Fruit fly (Drosophila melanogaster) whole organism, embryonic: Measurements from ENCODE around the gene dar1.

ENCODE experiments used
- Asciz ChIP-seq: fragments of 200-800 bp; sonication (Bioruptor generic); optimal IDR thresholded peaks from 2 replicates; lab custom pipeline; 2017; ENCODE audit warnings: missing biosample characterization, mild to moderate bottlenecking, missing genetic modification characterization, missing genetic modification reagents
- Atf3 ChIP-seq: fragments of 200-800 bp; sonication (Bioruptor generic); optimal IDR thresholded peaks from 3 replicates; lab custom pipeline; 2016; ENCODE audit warnings: missing biosample characterization, missing genetic modification characterization
- Awh ChIP-seq: fragments of 200-800 bp; sonication (Bioruptor generic); IDR thresholded peaks from 2 replicates; pipeline ENCODE4, ENCODE4 v1.3.6; 2022; ENCODE audit warnings: missing biosample characterization, missing genetic modification characterization
- Blimp-1 ChIP-seq: fragments of 200-800 bp; sonication (Bioruptor generic); optimal IDR thresholded peaks from 3 replicates; lab custom pipeline; 2018; ENCODE audit warnings: missing biosample characterization, missing genetic modification characterization, mild to moderate bottlenecking, moderate library complexity, missing genetic modification reagents
- Bteb2 ChIP-seq: fragments of 200-800 bp; sonication (Bioruptor generic); optimal IDR thresholded peaks from 2 replicates; lab custom pipeline; 2016; ENCODE audit warnings: missing biosample characterization, missing genetic modification characterization
- CG10274 ChIP-seq: fragments of 200-800 bp; sonication (Bioruptor generic); optimal IDR thresholded peaks from 3 replicates; lab custom pipeline; 2017; ENCODE audit warnings: missing biosample characterization, mild to moderate bottlenecking, missing genetic modification characterization
- CG11456 ChIP-seq: fragments of 200-800 bp; sonication (Bioruptor generic); IDR thresholded peaks from 3 replicates; pipeline ENCODE4 v1.3.6; 2022; ENCODE audit warnings: missing biosample characterization, missing genetic modification characterization
- CG12219 ChIP-seq: fragments of 200-800 bp; sonication (Bioruptor generic); optimal IDR thresholded peaks from 3 replicates; lab custom pipeline; 2018; ENCODE audit warnings: missing biosample characterization, mild to moderate bottlenecking, missing genetic modification characterization
- CG15269 ChIP-seq: fragments of 200-800 bp; sonication (Bioruptor generic); optimal IDR thresholded peaks from 2 replicates; lab custom pipeline; 2018; ENCODE audit warnings: missing biosample characterization, mild to moderate bottlenecking, missing genetic modification characterization, moderate library complexity
- CG1602 ChIP-seq: fragments of 200-800 bp; sonication (Bioruptor generic); optimal IDR thresholded peaks from 3 replicates; lab custom pipeline; 2016; ENCODE audit warnings: missing biosample characterization, missing genetic modification characterization
- CG17829 ChIP-seq: fragments of 200-800 bp; optimal IDR thresholded peaks from 2 replicates; lab custom pipeline; 2019; ENCODE audit warnings: missing biosample characterization, mild to moderate bottlenecking, missing genetic modification characterization, moderate library complexity
- CG2875 ChIP-seq: fragments of 200-800 bp; sonication (Bioruptor generic); optimal IDR thresholded peaks from 2 replicates; lab custom pipeline; 2017; ENCODE audit warnings: missing biosample characterization, mild to moderate bottlenecking, missing genetic modification characterization, missing genetic modification reagents
- CG2889 ChIP-seq: fragments of 200-800 bp; sonication (Bioruptor generic); IDR thresholded peaks from 3 replicates; pipeline ENCODE4 v1.3.6; 2022; ENCODE audit warnings: missing biosample characterization, missing genetic modification characterization
- CG4328 ChIP-seq: fragments of 200-800 bp; sonication (Bioruptor generic); optimal IDR thresholded peaks from 3 replicates; lab custom pipeline; 2017; ENCODE audit warnings: missing biosample characterization, missing genetic modification reagents, missing genetic modification characterization
- CG8388 ChIP-seq: fragments of 200-800 bp; sonication (Bioruptor generic); optimal IDR thresholded peaks from 2 replicates; lab custom pipeline; 2019; ENCODE audit warnings: missing biosample characterization, mild to moderate bottlenecking, missing genetic modification characterization, moderate library complexity
- CG9215 ChIP-seq: fragments of 200-800 bp; sonication (Bioruptor generic); IDR thresholded peaks from 2 replicates; pipeline ENCODE4 v1.3.6; 2022; ENCODE audit warnings: missing biosample characterization, missing genetic modification characterization
- D ChIP-seq, 2 experiments: fragments of 200-800 bp in 1 of 2; fragments of >200 bp in 1 of 2; sonication (Bioruptor generic) in 1 of 2; optimal IDR thresholded peaks; 2 replicates in 1 of 2; 3 replicates in 1 of 2; lab custom pipeline; 2017; ENCODE audit warnings: mild to moderate bottlenecking in 1 of 2, missing biosample characterization in 1 of 2, missing genetic modification characterization in 1 of 2, missing genetic modification reagents in 1 of 2
- D19A ChIP-seq: fragments of 200-800 bp; optimal IDR thresholded peaks from 3 replicates; lab custom pipeline; 2019; ENCODE audit warnings: missing biosample characterization, mild to moderate bottlenecking, missing genetic modification characterization, moderate library complexity
- Drgx ChIP-seq: fragments of 200-800 bp; sonication (Bioruptor generic); IDR thresholded peaks from 2 replicates; pipeline ENCODE4 v1.3.6; 2022; ENCODE audit warnings: missing biosample characterization, missing genetic modification characterization
- Ets65A ChIP-seq: fragments of 200-800 bp; sonication (Bioruptor generic); peaks from one replicate; lab custom pipeline; 2016; ENCODE audit warnings: missing biosample characterization, missing genetic modification characterization
- HLHmδ ChIP-seq: fragments of 200-800 bp; sonication (Bioruptor generic); optimal IDR thresholded peaks from 2 replicates; lab custom pipeline; 2018; ENCODE audit warnings: missing biosample characterization, mild to moderate bottlenecking, missing genetic modification characterization, moderate library complexity
- Hr51 ChIP-seq, 2 experiments: fragments of 200-800 bp; sonication (Bioruptor generic); optimal IDR thresholded peaks; 2 replicates in 1 of 2; 3 replicates in 1 of 2; lab custom pipeline; 2016 to 2018; ENCODE audit warnings: missing biosample characterization in 2 of 2, missing genetic modification characterization in 2 of 2, mild to moderate bottlenecking in 1 of 2, moderate library complexity in 1 of 2
- Kr ChIP-seq: fragments of 200-800 bp; sonication (Bioruptor generic); optimal IDR thresholded peaks from 2 replicates; lab custom pipeline; 2017; ENCODE audit warnings: missing biosample characterization, mild to moderate bottlenecking, missing genetic modification characterization
- Mad ChIP-seq: fragments of 200-800 bp; sonication (Bioruptor generic); optimal IDR thresholded peaks from 2 replicates; lab custom pipeline; 2016; ENCODE audit warnings: missing biosample characterization, missing genetic modification characterization
- Nf-YC ChIP-seq: fragments of 200-800 bp; optimal IDR thresholded peaks from 3 replicates; lab custom pipeline; 2019; ENCODE audit warnings: missing biosample characterization, mild to moderate bottlenecking, missing genetic modification characterization, moderate library complexity
- Opbp ChIP-seq: fragments of 200-800 bp; sonication (Bioruptor generic); IDR thresholded peaks from 3 replicates; pipeline ENCODE4 v1.3.6; 2022; ENCODE audit warnings: missing biosample characterization, missing genetic modification characterization; ENCODE audit not compliant: partially characterized antibody
- Pdp1 ChIP-seq, 2 experiments: fragments of 200-800 bp; sonication (Bioruptor generic); optimal IDR thresholded peaks; 3 replicates each; lab custom pipeline; 2016; ENCODE audit warnings: missing biosample characterization in 2 of 2, missing genetic modification characterization in 2 of 2, mild to moderate bottlenecking in 1 of 2, moderate library complexity in 1 of 2
- Scr ChIP-seq: fragments of 200-800 bp; sonication (Bioruptor generic); IDR thresholded peaks from 2 replicates; pipeline ENCODE4 v1.3.6; 2022; ENCODE audit warnings: missing biosample characterization, missing genetic modification characterization; ENCODE audit not compliant: partially characterized antibody
- Usf ChIP-seq: fragments of 200-800 bp; sonication (Bioruptor generic); optimal IDR thresholded peaks from 2 replicates; lab custom pipeline; 2017; ENCODE audit warnings: missing genotype, missing biosample characterization, missing genetic modification characterization
- ap ChIP-seq: fragments of 200-800 bp; sonication (Bioruptor generic); IDR thresholded peaks from 2 replicates; pipeline ENCODE4 v1.3.6; 2022; ENCODE audit warnings: missing biosample characterization, missing genetic modification characterization
- cg ChIP-seq: fragments of 200-800 bp; sonication (Bioruptor generic); optimal IDR thresholded peaks from 3 replicates; lab custom pipeline; 2019; ENCODE audit warnings: missing biosample characterization, mild to moderate bottlenecking, missing genetic modification characterization, moderate library complexity
- chm ChIP-seq: fragments of 200-800 bp; sonication (Bioruptor generic); IDR thresholded peaks from 2 replicates; pipeline ENCODE4 v1.3.6; 2022; ENCODE audit warnings: missing biosample characterization, missing genetic modification characterization
- crp ChIP-seq, 2 experiments: fragments of 200-800 bp; sonication (Bioruptor generic); optimal IDR thresholded peaks; 2 replicates in 1 of 2; 3 replicates in 1 of 2; lab custom pipeline; 2017; ENCODE audit warnings: missing biosample characterization in 2 of 2, missing genetic modification characterization in 2 of 2, mild to moderate bottlenecking in 1 of 2, moderate library complexity in 1 of 2
- lilli ChIP-seq: fragments of 200-800 bp; sonication (Bioruptor generic); optimal IDR thresholded peaks from 3 replicates; lab custom pipeline; 2016; ENCODE audit warnings: missing biosample characterization, missing genetic modification characterization
- org-1 ChIP-seq: fragments of 200-800 bp; sonication (Bioruptor generic); optimal IDR thresholded peaks from 2 replicates; lab custom pipeline; 2017; ENCODE audit warnings: missing biosample characterization, missing genetic modification characterization
- pros ChIP-seq: fragments of 200-800 bp; sonication (Bioruptor generic); optimal IDR thresholded peaks from 3 replicates; lab custom pipeline; 2019; ENCODE audit warnings: missing biosample characterization, mild to moderate bottlenecking, missing genetic modification characterization, moderate library complexity
- repo ChIP-seq: fragments of 200-800 bp; sonication (Bioruptor generic); optimal IDR thresholded peaks from 2 replicates; lab custom pipeline; 2016; ENCODE audit warnings: missing biosample characterization, missing genetic modification characterization
- scrt ChIP-seq: fragments of 200-800 bp; sonication (Bioruptor generic); optimal IDR thresholded peaks from 2 replicates; lab custom pipeline; 2018; ENCODE audit warnings: missing biosample characterization, mild to moderate bottlenecking, missing genetic modification characterization, moderate library complexity
- sens ChIP-seq: fragments of 200-800 bp; sonication (Bioruptor generic); peaks from one replicate; lab custom pipeline; 2016; ENCODE audit warnings: missing biosample characterization, missing genetic modification characterization
- sisA ChIP-seq: fragments of 200-800 bp; sonication (Bioruptor generic); IDR thresholded peaks from 2 replicates; pipeline ENCODE4 v1.3.6; 2022; ENCODE audit warnings: missing biosample characterization, missing genetic modification characterization
- slbo ChIP-seq: fragments of 200-800 bp; sonication (Bioruptor generic); IDR thresholded peaks from 2 replicates; pipeline ENCODE4 v1.3.6; 2022; ENCODE audit warnings: missing biosample characterization, missing genetic modification characterization
- so ChIP-seq: fragments of 200-800 bp; sonication (Bioruptor generic); IDR thresholded peaks from 3 replicates; pipeline ENCODE4 v1.3.6; 2022; ENCODE audit warnings: missing biosample characterization, missing genetic modification characterization
- sug ChIP-seq: fragments of 200-800 bp; optimal IDR thresholded peaks from 2 replicates; lab custom pipeline; 2019; ENCODE audit warnings: missing biosample characterization, mild to moderate bottlenecking, missing genetic modification characterization, moderate library complexity
- z ChIP-seq: fragments of 200-800 bp; sonication (Bioruptor generic); IDR thresholded peaks from 3 replicates; pipeline ENCODE4 v1.3.6; 2022; ENCODE audit warnings: missing biosample characterization, missing genetic modification characterization
- zen ChIP-seq: fragments of 200-800 bp; sonication (Bioruptor generic); optimal IDR thresholded peaks from 3 replicates; lab custom pipeline; 2018; ENCODE audit warnings: missing biosample characterization, mild to moderate bottlenecking, missing genetic modification characterization, moderate library complexity

The dar1 gene

DNA sequence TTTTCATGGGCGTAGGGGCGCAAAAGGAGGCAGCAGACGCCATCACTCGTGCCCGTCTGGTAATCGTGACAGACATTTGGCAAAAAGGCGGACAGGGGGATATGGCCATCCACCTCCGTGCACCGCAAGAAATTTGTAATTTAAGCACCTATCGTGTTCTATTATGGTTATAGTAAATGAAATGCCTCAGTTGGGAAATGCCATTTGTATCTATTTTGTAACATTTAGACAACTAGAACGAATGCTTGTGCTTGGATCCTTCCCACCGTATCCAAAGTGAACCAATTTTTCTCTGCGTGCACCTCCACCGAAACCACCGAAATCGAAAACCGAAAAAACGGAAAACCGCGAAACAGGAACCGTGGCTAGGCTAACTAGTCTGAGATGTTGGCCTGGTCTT is 30.7 kb downstream of the dar1 start:
- TF ChIP-seq slbo (GFP tag; lab: Robert Waterston, UW): no peak
- peak; percentile 76 for TF ChIP-seq Drgx
- peak; percentile 27; the same call in 1 of the 3 replicates for TF ChIP-seq CG11456 (GFP tag; lab: Robert Waterston, UW)
- TF ChIP-seq sens: peak; percentile 39

DNA sequence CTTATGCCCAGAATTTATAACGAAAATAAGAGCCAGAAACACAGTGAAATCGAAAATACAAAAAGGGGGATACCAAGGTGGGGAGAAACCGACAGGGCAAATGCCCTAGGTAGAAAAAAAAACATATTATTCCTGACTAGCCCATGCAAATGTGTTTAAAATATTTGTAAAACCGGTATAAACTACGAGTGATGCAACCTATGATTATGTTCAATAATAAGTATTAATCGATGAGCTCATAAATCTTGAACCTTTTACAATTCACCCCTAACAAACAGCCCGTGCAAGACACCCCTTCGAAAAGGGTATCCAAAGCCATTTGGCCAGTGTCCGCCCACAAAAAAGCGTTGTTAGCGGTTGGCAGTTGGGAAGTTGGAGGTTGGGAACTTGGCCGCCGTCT is 31.7 kb downstream of the dar1 start:
- TF ChIP-seq Blimp-1 (GFP tag; lab: Kevin White, UChicago) (peak; percentile 40), CG10274 (GFP tag; lab: Kevin White, UChicago) (no peak), sens (peak; percentile 61), ap (no peak), Ets65A (no peak), D19A (tag; lab: Kevin White, UChicago) (peak; percentile 49)

dm6 chr3L:3658768-3659167 is 32.6 kb downstream of the dar1 start, which contains the start of gene CG43098:
TSS of gene CG43098 (plus strand) at chr3L:3659068.
- TF ChIP-seq Mad (no peak), zen (tag; lab: Kevin White, UChicago) (no peak), crp (GFP tag; optimal IDR thresholded peaks at IDR 0.05; lab: Kevin White, UChicago) (no peak), Opbp (no peak), D (optimal IDR thresholded peaks at IDR 0.05; lab: Kevin White, UChicago) (no peak), D (GFP tag; optimal IDR thresholded peaks at IDR 0.05; lab: Kevin White, UChicago) (no peak), Scr (GFP tag; lab: Robert Waterston, UW) (no peak), z (GFP tag; lab: Robert Waterston, UW) (no peak), CG9215 (GFP tag; lab: Robert Waterston, UW) (no peak), org-1 (GFP tag; lab: Kevin White, UChicago) (no peak), sug (no peak), HLHmδ (GFP tag; lab: Kevin White, UChicago) (no peak), scrt (no peak), Pdp1 (GFP tag; optimal IDR thresholded peaks at IDR 0.05; lab: Kevin White, UChicago) (no peak), pros (no peak), Awh (GFP tag; lab: Robert Waterston, UW) (no peak), repo (GFP tag; lab: Kevin White, UChicago) (no peak), Nf-YC (tag; lab: Kevin White, UChicago) (no peak), sisA (no peak)

dm6 chr3L:3665288-3666210 is 39.4 kb downstream of the dar1 start:
- TF ChIP-seq Usf (GFP tag; lab: Kevin White, UChicago) (peak; percentile 35), CG17829 (peak; percentile 36), Kr (GFP tag; lab: Kevin White, UChicago) (no peak), CG2875 (GFP tag; lab: Kevin White, UChicago) (peak; percentile 31), so (GFP tag; lab: Robert Waterston, UW) (0 out of 3 replicates have a peak, but pooled peaks have one; percentile 58), Hr51 (GFP tag; optimal IDR thresholded peaks at IDR 0.05; lab: Kevin White, UChicago) (peak; percentile 16 to 18), Atf3 (peak; percentile 34), CG12219 (GFP tag; lab: Kevin White, UChicago) (peak; percentile 54), CG8388 (GFP tag; lab: Kevin White, UChicago) (peak; percentile 44), CG1602 (peak; percentile 55), Bteb2 (GFP tag; lab: Kevin White, UChicago) (peak; percentile 18), Asciz (GFP tag; lab: Kevin White, UChicago) (no peak), CG2889 (GFP tag; lab: Robert Waterston, UW) (no peak), CG15269 (peak; percentile 44), chm (GFP tag; lab: Robert Waterston, UW) (peak; percentile 81), CG4328 (GFP tag; lab: Kevin White, UChicago) (no peak), lilli (GFP tag; lab: Kevin White, UChicago) (peak; percentile 70), cg (GFP tag; lab: Kevin White, UChicago) (no peak)
